Worm (Caenorhabditis elegans) whole organism, L1 larva: ENCODE results near the gene taf-6.2.

Experiments used
- C04F5.9 ChIP-seq: sonication (generic microtip); optimal IDR thresholded peaks from 2 replicates; lab custom pipeline; 2016; ENCODE audit warnings: missing genetic modification characterization, missing compliant biosample characterization
- C34B4.2 ChIP-seq: sonication (generic microtip); optimal IDR thresholded peaks from 2 replicates; lab custom pipeline; 2017; ENCODE audit warnings: mild to moderate bottlenecking, missing genetic modification characterization, missing compliant biosample characterization
- F16B12.6 ChIP-seq: fragments of 150-350 bp; optimal IDR thresholded peaks from 2 replicates; lab custom pipeline; 2014; ENCODE audit warnings: missing biosample characterization, missing genetic modification characterization
- Y116A8C.19 ChIP-seq: sonication (generic microtip); optimal IDR thresholded peaks from 2 replicates; lab custom pipeline; 2016; ENCODE audit warnings: missing compliant biosample characterization, missing genetic modification characterization, borderline replicate concordance
- alr-1 ChIP-seq: fragments of 200-800 bp; sonication (Bioruptor generic); optimal IDR thresholded peaks from 2 replicates; lab custom pipeline; 2018; ENCODE audit warnings: borderline replicate concordance, mild to moderate bottlenecking, missing genetic modification characterization, missing compliant biosample characterization
- ceh-63 ChIP-seq: fragments of 200-800 bp; sonication (Bioruptor generic); optimal IDR thresholded peaks from 2 replicates; lab custom pipeline; 2018; ENCODE audit warnings: mild to moderate bottlenecking, missing genetic modification characterization, missing compliant biosample characterization
- ceh-8 ChIP-seq: fragments of 200-800 bp; sonication (Bioruptor generic); optimal IDR thresholded peaks from 2 replicates; lab custom pipeline; 2018; ENCODE audit warnings: mild to moderate bottlenecking, missing genetic modification characterization, moderate library complexity, missing compliant biosample characterization
- ces-1 ChIP-seq: fragments of 150-350 bp; optimal IDR thresholded peaks from 2 replicates; lab custom pipeline; 2014; ENCODE audit warnings: missing biosample characterization, missing genetic modification reagents, missing genetic modification characterization
- dsc-1 ChIP-seq: sonication (generic microtip); optimal IDR thresholded peaks from 2 replicates; lab custom pipeline; 2016; ENCODE audit warnings: mild to moderate bottlenecking, missing genetic modification characterization, missing compliant biosample characterization
- efl-3 ChIP-seq: fragments of 200-800 bp; sonication (Bioruptor generic); optimal IDR thresholded peaks from 2 replicates; lab custom pipeline; 2018; ENCODE audit warnings: mild to moderate bottlenecking, missing genetic modification characterization, missing compliant biosample characterization
- elt-2 ChIP-seq: sonication (generic microtip); optimal IDR thresholded peaks from 2 replicates; lab custom pipeline; 2016; ENCODE audit warnings: missing genetic modification characterization, mild to moderate bottlenecking, inconsistent platforms, missing compliant biosample characterization, missing genetic modification reagents
- fos-1 ChIP-seq: fragments of 150-350 bp; optimal IDR thresholded peaks from 2 replicates; lab custom pipeline; 2014; ENCODE audit warnings: missing biosample characterization, missing genetic modification characterization
- grh-1 ChIP-seq: fragments of 200-800 bp; sonication (Bioruptor generic); IDR thresholded peaks from 2 replicates; pipeline ENCODE4 v1.3.6; 2022; ENCODE audit warnings: missing genetic modification reagents, missing genetic modification characterization, missing compliant biosample characterization
- hlh-17 ChIP-seq: fragments of 200-800 bp; sonication (Bioruptor generic); optimal IDR thresholded peaks from 2 replicates; lab custom pipeline; 2018; ENCODE audit warnings: missing genetic modification characterization, mild to moderate bottlenecking, missing compliant biosample characterization, moderate library complexity, borderline replicate concordance
- hpl-2 ChIP-seq: fragments of 150-350 bp; optimal IDR thresholded peaks from 2 replicates; lab custom pipeline; 2014; ENCODE audit warnings: missing biosample characterization, missing genetic modification reagents, missing genetic modification characterization
- irx-1 ChIP-seq: sonication (generic microtip); optimal IDR thresholded peaks from 2 replicates; lab custom pipeline; 2016; ENCODE audit warnings: missing genetic modification characterization, missing compliant biosample characterization
- lin-13 ChIP-seq: fragments of 150-350 bp; optimal IDR thresholded peaks from 2 replicates; lab custom pipeline; 2014; ENCODE audit warnings: missing biosample characterization, missing genetic modification reagents, missing genetic modification characterization
- mef-2 ChIP-seq: fragments of 150-350 bp; optimal IDR thresholded peaks from 2 replicates; lab custom pipeline; 2014; ENCODE audit warnings: missing biosample characterization, missing genetic modification characterization
- mep-1 ChIP-seq: fragments of 150-350 bp; optimal IDR thresholded peaks from 2 replicates; lab custom pipeline; 2014; ENCODE audit warnings: missing biosample characterization, missing genetic modification characterization
- nhr-11 ChIP-seq: fragments of 150-350 bp; optimal IDR thresholded peaks from 2 replicates; lab custom pipeline; 2014; ENCODE audit warnings: missing biosample characterization, missing genetic modification characterization
- nhr-12 ChIP-seq: sonication (generic microtip); optimal IDR thresholded peaks from 2 replicates; lab custom pipeline; 2017; ENCODE audit warnings: missing biosample characterization, missing genetic modification characterization
- nhr-20 ChIP-seq: sonication (generic microtip); optimal IDR thresholded peaks from 2 replicates; lab custom pipeline; 2016; ENCODE audit warnings: mild to moderate bottlenecking, missing genetic modification characterization, missing compliant biosample characterization
- nhr-47 ChIP-seq: sonication (generic microtip); optimal IDR thresholded peaks from 2 replicates; lab custom pipeline; 2016; ENCODE audit warnings: mild to moderate bottlenecking, missing genetic modification characterization, moderate library complexity, missing compliant biosample characterization
- nhr-71 ChIP-seq: sonication (generic microtip); optimal IDR thresholded peaks from 2 replicates; lab custom pipeline; 2016; ENCODE audit warnings: mild to moderate bottlenecking, missing genetic modification characterization, moderate library complexity, missing compliant biosample characterization
- nhr-76 ChIP-seq: sonication (generic microtip); optimal IDR thresholded peaks from 2 replicates; lab custom pipeline; 2017; ENCODE audit warnings: missing biosample characterization, missing genetic modification characterization
- nhr-84 ChIP-seq: sonication (generic microtip); optimal IDR thresholded peaks from 2 replicates; lab custom pipeline; 2017; ENCODE audit warnings: missing biosample characterization, missing genetic modification characterization
- nhr-85 ChIP-seq: sonication (generic microtip); peaks from one replicate; lab custom pipeline; 2016; ENCODE audit warnings: missing genetic modification characterization, inconsistent platforms, missing compliant biosample characterization
- pag-3 ChIP-seq: sonication (generic microtip); optimal IDR thresholded peaks from 2 replicates; lab custom pipeline; 2017; ENCODE audit warnings: missing genetic modification characterization, mild to moderate bottlenecking, missing compliant biosample characterization, antibody characterized with exemption, borderline replicate concordance; ENCODE audit not compliant: insufficient read depth
- pax-3 ChIP-seq: fragments of 200-800 bp; sonication (Bioruptor generic); optimal IDR thresholded peaks from 2 replicates; lab custom pipeline; 2018; ENCODE audit warnings: mild to moderate bottlenecking, missing genetic modification characterization, moderate library complexity, missing compliant biosample characterization
- snu-23 ChIP-seq: sonication (generic microtip); optimal IDR thresholded peaks from 2 replicates; lab custom pipeline; 2016; ENCODE audit warnings: missing genetic modification characterization, missing compliant biosample characterization
- sox-4 ChIP-seq: sonication (generic microtip); optimal IDR thresholded peaks from 2 replicates; lab custom pipeline; 2016; ENCODE audit warnings: missing genetic modification characterization, missing compliant biosample characterization
- swsn-7 ChIP-seq: sonication (generic microtip); optimal IDR thresholded peaks from 2 replicates; lab custom pipeline; 2016; ENCODE audit warnings: missing genetic modification characterization, missing compliant biosample characterization
- tbx-2 ChIP-seq: sonication (generic microtip); optimal IDR thresholded peaks from 2 replicates; lab custom pipeline; 2016; ENCODE audit warnings: missing genetic modification characterization, missing compliant biosample characterization
- unc-30 ChIP-seq: sonication (generic microtip); optimal IDR thresholded peaks from 2 replicates; lab custom pipeline; 2017; ENCODE audit warnings: missing biosample characterization, missing genetic modification characterization
- unc-62 ChIP-seq: fragments of 150-350 bp; optimal IDR thresholded peaks from 2 replicates; lab custom pipeline; 2014; ENCODE audit warnings: missing biosample characterization, missing genetic modification reagents, missing genetic modification characterization
- unc-86 ChIP-seq: sonication (generic microtip); optimal IDR thresholded peaks from 2 replicates; lab custom pipeline; 2016; ENCODE audit warnings: missing genetic modification characterization, missing compliant biosample characterization
- unc-98 ChIP-seq: fragments of 200-800 bp; sonication (Bioruptor generic); IDR thresholded peaks from 2 replicates; pipeline ENCODE4 v1.3.6; 2022; ENCODE audit warnings: missing genetic modification characterization, missing compliant biosample characterization
- vab-15 ChIP-seq: sonication (generic microtip); optimal IDR thresholded peaks from 2 replicates; lab custom pipeline; 2017; ENCODE audit warnings: missing genotype, mild to moderate bottlenecking, missing genetic modification characterization, missing compliant biosample characterization
- zag-1 ChIP-seq: fragments of 150-350 bp; optimal IDR thresholded peaks from 2 replicates; lab custom pipeline; 2014; ENCODE audit warnings: missing biosample characterization, missing genetic modification characterization

taf-6.2 gene

ce11 chrIV:3736244-3736643, 41.7 kb upstream of the taf-6.2 start:
- TF ChIP-seq C34B4.2 (tag; lab: Kevin White, UChicago) (no peak), hpl-2 (GFP tag; lab: Kevin White, UChicago) (no peak), nhr-85 (no peak), C04F5.9 (tag; lab: Kevin White, UChicago) (no peak), irx-1 (tag; lab: Kevin White, UChicago) (no peak), nhr-11 (tag; lab: Kevin White, UChicago) (no peak), F16B12.6 (tag; lab: Kevin White, UChicago) (no peak), snu-23 (no peak), nhr-71 (no peak), unc-30 (no peak)

- TF ChIP-seq elt-2 (tag; lab: Kevin White, UChicago): no peak
- TF ChIP-seq nhr-11 (tag; lab: Kevin White, UChicago): no peak
- no peak for TF ChIP-seq irx-1 (tag; lab: Kevin White, UChicago)
- TF ChIP-seq ceh-8: no peak
- no peak for TF ChIP-seq nhr-12 (tag; lab: Kevin White, UChicago)
- TF ChIP-seq vab-15 (tag; lab: Kevin White, UChicago): no peak
- no peak for TF ChIP-seq hlh-17 (GFP tag; lab: Kevin White, UChicago)
- no peak for TF ChIP-seq C34B4.2 (tag; lab: Kevin White, UChicago)
- no peak for TF ChIP-seq sox-4 (tag; lab: Kevin White, UChicago)
- no peak for TF ChIP-seq alr-1
- TF ChIP-seq F16B12.6 (tag; lab: Kevin White, UChicago): no peak
- no peak for TF ChIP-seq unc-30
- TF ChIP-seq unc-98 (GFP tag; lab: Robert Waterston, UW): no peak
- TF ChIP-seq dsc-1 (tag; lab: Kevin White, UChicago): no peak
- no peak for TF ChIP-seq ces-1 (GFP tag; lab: Kevin White, UChicago)
- TF ChIP-seq hpl-2 (GFP tag; lab: Kevin White, UChicago): no peak
- no peak for TF ChIP-seq unc-62
- TF ChIP-seq mep-1 (tag; lab: Kevin White, UChicago): no peak
- no peak for TF ChIP-seq nhr-20 (tag; lab: Kevin White, UChicago)
Measured at ce11 chrIV:3733287-3733686, 38.8 kb upstream of the taf-6.2 start.

- TF ChIP-seq nhr-84 (tag; lab: Kevin White, UChicago): no peak
- no peak for TF ChIP-seq nhr-76
- TF ChIP-seq efl-3 (GFP tag; lab: Kevin White, UChicago): no peak
- TF ChIP-seq Y116A8C.19 (tag; lab: Kevin White, UChicago): no peak
- no peak for TF ChIP-seq ceh-63 (GFP tag; lab: Kevin White, UChicago)
- TF ChIP-seq lin-13 (GFP tag; lab: Kevin White, UChicago): no peak
- no peak for TF ChIP-seq hlh-17 (GFP tag; lab: Kevin White, UChicago)
- TF ChIP-seq swsn-7: no peak
- TF ChIP-seq tbx-2 (tag; lab: Kevin White, UChicago): no peak
- TF ChIP-seq nhr-85: no peak
- TF ChIP-seq vab-15 (tag; lab: Kevin White, UChicago): no peak
- no peak for TF ChIP-seq fos-1 (tag; lab: Kevin White, UChicago)
- TF ChIP-seq sox-4 (tag; lab: Kevin White, UChicago): no peak
- no peak for TF ChIP-seq unc-86 (tag; lab: Kevin White, UChicago)
- TF ChIP-seq pag-3: no peak
- TF ChIP-seq mef-2 (tag; lab: Kevin White, UChicago): no peak
- no peak for TF ChIP-seq zag-1 (tag; lab: Kevin White, UChicago)
- TF ChIP-seq nhr-47: no peak
- TF ChIP-seq grh-1 (GFP tag; lab: Robert Waterston, UW): no peak
- TF ChIP-seq pax-3 (tag; lab: Kevin White, UChicago): no peak
Measured at ce11 chrIV:3731430-3731829, 36.9 kb upstream of the taf-6.2 start.
